Worm (Caenorhabditis elegans): ENCODE results near the gene galt-1.

ce11 chrV:5895021-5895420, 35.7 kb upstream of the galt-1 start, which contains the start of gene grd-9:
- TF ChIP-seq nhr-23 (tag; optimal IDR thresholded peaks at IDR 0.05) (no peak), unc-39 (tag; optimal IDR thresholded peaks at IDR 0.05) (no peak), aly-2 (tag; optimal IDR thresholded peaks at IDR 0.05) (no peak), pha-4 (tag; optimal IDR thresholded peaks at IDR 0.05) (no peak), nhr-43 (tag; optimal IDR thresholded peaks at IDR 0.05; ENCODE audit: poor library complexity, severe bottlenecking) (no peak), mdl-1 (tag; optimal IDR thresholded peaks at IDR 0.05) (no peak), ceh-9 (tag; optimal IDR thresholded peaks at IDR 0.05) (no peak), ztf-11 (tag; optimal IDR thresholded peaks at IDR 0.05) (no peak), nhr-77 (tag; optimal IDR thresholded peaks at IDR 0.05) (no peak)
